Fruit fly (Drosophila melanogaster): Measurements from ENCODE around the gene CG8833.

The CG8833 gene

dm6 chr3L:13905515-13905914 is 23.3 kb downstream of the CG8833 start (continued):
- TF ChIP-seq tio (GFP tag; optimal IDR thresholded peaks at IDR 0.05) (peak; percentile 47), Xrp1 (GFP tag; IDR thresholded peaks at IDR 0.05) (peak; percentile 45), Ravus (GFP tag; IDR thresholded peaks at IDR 0.05) (no peak; the same call in 1 of the 2 replicates), CG8924 (tag; optimal IDR thresholded peaks at IDR 0.05) (peak; percentile 81), CG3726 (GFP tag; IDR thresholded peaks at IDR 0.05) (0 out of 3 replicates have a peak, but pooled peaks have one; percentile 14), chm (GFP tag; IDR thresholded peaks at IDR 0.05) (no peak), CoRest (tag; optimal IDR thresholded peaks at IDR 0.05) (peak; percentile 82), CG6813 (GFP tag; optimal IDR thresholded peaks at IDR 0.05) (peak; percentile 53), CG2199 (GFP tag; IDR thresholded peaks at IDR 0.05) (no peak), CG15696 (tag; optimal IDR thresholded peaks at IDR 0.05) (peak; percentile 5), pan (optimal IDR thresholded peaks at IDR 0.05) (no peak), pan (GFP tag; optimal IDR thresholded peaks at IDR 0.05 in 1 of 2, IDR thresholded peaks at IDR 0.05 in 1 of 2) (no peak), CG6254 (GFP tag; optimal IDR thresholded peaks at IDR 0.05) (peak; percentile 28), CG11723 (GFP tag; optimal IDR thresholded peaks at IDR 0.05) (no peak), CG1792 (GFP tag; optimal IDR thresholded peaks at IDR 0.05) (no peak), nmo (GFP tag; optimal IDR thresholded peaks at IDR 0.05) (peak; percentile 26), inv (GFP tag; IDR thresholded peaks at IDR 0.05; ENCODE audit: partially characterized antibody) (no peak), H2.0 (GFP tag; IDR thresholded peaks at IDR 0.05) (no peak), Trl (optimal IDR thresholded peaks at IDR 0.05) (no peak), Trl (GFP tag; optimal IDR thresholded peaks at IDR 0.05) (no peak), pnt (GFP tag; optimal IDR thresholded peaks at IDR 0.05) (no peak), insv (GFP tag; optimal IDR thresholded peaks at IDR 0.05) (peak in 1 of 2 experiments; percentile 8), peb (GFP tag; IDR thresholded peaks at IDR 0.05) (no peak), CG17361 (GFP tag; IDR thresholded peaks at IDR 0.05) (peak; percentile 73; the same call in 2 of the 3 replicates), ab (GFP tag; optimal IDR thresholded peaks at IDR 0.05) (no peak), ara (GFP tag; IDR thresholded peaks at IDR 0.05) (no peak), CG12769 (tag; optimal IDR thresholded peaks at IDR 0.05) (peak; percentile 31), CG11093 (GFP tag; IDR thresholded peaks at IDR 0.05) (no peak), cwo (GFP tag; optimal IDR thresholded peaks at IDR 0.05) (peak; percentile 79), nau (GFP tag; optimal IDR thresholded peaks at IDR 0.05) (peak; percentile 56), ham (GFP tag; IDR thresholded peaks at IDR 0.05) (no peak), Mad (GFP tag; optimal IDR thresholded peaks at IDR 0.05) (no peak), MBD-R2 (GFP tag; IDR thresholded peaks at IDR 0.05) (no peak), D19B (GFP tag; optimal IDR thresholded peaks at IDR 0.05) (peak; percentile 37), Fer3 (tag; optimal IDR thresholded peaks at IDR 0.05) (peak; percentile 68), CG16863 (GFP tag; optimal IDR thresholded peaks at IDR 0.05) (no peak), mam (GFP tag; optimal IDR thresholded peaks at IDR 0.05) (no peak), da (GFP tag; optimal IDR thresholded peaks at IDR 0.05) (no peak), sens (GFP tag) (peak; percentile 71), phol (tag; optimal IDR thresholded peaks at IDR 0.05) (peak; percentile 67), lmd (GFP tag; IDR thresholded peaks at IDR 0.05) (peak; percentile 47), so (GFP tag; IDR thresholded peaks at IDR 0.05) (peak; percentile 35; the same call in 1 of the 3 replicates), dati (GFP tag; IDR thresholded peaks at IDR 0.05) (no peak), Dip2 (GFP tag; IDR thresholded peaks at IDR 0.05) (no peak), CG15269 (tag; optimal IDR thresholded peaks at IDR 0.05) (peak; percentile 82), CG18619 (GFP tag; optimal IDR thresholded peaks at IDR 0.05) (peak; percentile 66), Camta (GFP tag; optimal IDR thresholded peaks at IDR 0.05) (no peak), CG17328 (GFP tag; IDR thresholded peaks at IDR 0.05) (no peak), crc (GFP tag; optimal IDR thresholded peaks at IDR 0.05) (no peak), fd3F (GFP tag; optimal IDR thresholded peaks at IDR 0.05) (peak; percentile 55), Tbp (GFP tag; optimal IDR thresholded peaks at IDR 0.05) (no peak), Nf-YC (tag; optimal IDR thresholded peaks at IDR 0.05) (peak; percentile 55), klu (GFP tag; IDR thresholded peaks at IDR 0.05) (no peak)

All from whole organism, embryonic.